Worm (Caenorhabditis elegans) whole organism, young adult: ENCODE data around the gene ajm-1.
A peak's percentile ranks its signal among the peaks of the same experiment; 100 is the strongest.

Experiments
- F23B12.7 ChIP-seq: sonication (generic microtip); optimal IDR thresholded peaks from 2 replicates; lab custom pipeline; 2017; ENCODE audit warnings: missing genetic modification characterization, mild to moderate bottlenecking, missing compliant biosample characterization, antibody characterized with exemption, moderate library complexity; ENCODE audit not compliant: insufficient read depth
- K12H6.12 ChIP-seq: fragments of 200-800 bp; sonication (Bioruptor generic); optimal IDR thresholded peaks from 2 replicates; lab custom pipeline; 2018; ENCODE audit warnings: mild to moderate bottlenecking, missing genetic modification characterization, missing compliant biosample characterization
- ama-1 ChIP-seq, 3 experiments: fragments of 150-350 bp in 1 of 3; sonication (generic microtip) in 2 of 3; optimal IDR thresholded peaks; 2 replicates each; lab custom pipeline; 2014 to 2018; ENCODE audit warnings: missing biosample characterization in 2 of 3, missing genetic modification characterization in 2 of 3, missing genetic modification reagents in 2 of 3
- aptf-3 ChIP-seq: fragments of 200-800 bp; sonication (Bioruptor generic); IDR thresholded peaks from 2 replicates; pipeline ENCODE4 v1.3.6; 2022; ENCODE audit warnings: missing genetic modification characterization, missing compliant biosample characterization
- cebp-1 ChIP-seq, 2 experiments: fragments of 200-800 bp in 1 of 2; sonication (Bioruptor generic) in 1 of 2; sonication (generic microtip) in 1 of 2; IDR thresholded peaks in 1 of 2; optimal IDR thresholded peaks in 1 of 2; 2 replicates each; pipeline versions ENCODE4 v1.3.6 to Lab custom; 2017 to 2022; ENCODE audit warnings: missing compliant biosample characterization in 2 of 2, missing genetic modification characterization in 2 of 2, mild to moderate bottlenecking in 1 of 2, missing genetic modification reagents in 1 of 2, moderate library complexity in 1 of 2
- dox-1 ChIP-seq: fragments of 200-800 bp; sonication (Bioruptor generic); IDR thresholded peaks from 2 replicates; pipeline ENCODE4 v1.3.6; 2022; ENCODE audit warnings: missing genetic modification reagents, missing genetic modification characterization, missing compliant biosample characterization
- dpff-1 ChIP-seq: sonication (generic microtip); optimal IDR thresholded peaks from 2 replicates; lab custom pipeline; 2017; ENCODE audit warnings: mild to moderate bottlenecking, missing genetic modification characterization, missing compliant biosample characterization
- lin-40 ChIP-seq: sonication (generic microtip); optimal IDR thresholded peaks from 2 replicates; lab custom pipeline; 2016; ENCODE audit warnings: missing genetic modification characterization, mild to moderate bottlenecking, missing compliant biosample characterization, missing genotype, missing genetic modification reagents
- pha-4 ChIP-seq: fragments of 150-350 bp; sonication (generic microtip); optimal IDR thresholded peaks from 2 replicates; lab custom pipeline; 2014; ENCODE audit warnings: missing biosample characterization, missing genetic modification reagents, missing genetic modification characterization
- snpc-3.4 ChIP-seq: sonication (generic microtip); optimal IDR thresholded peaks from 2 replicates; lab custom pipeline; 2017; ENCODE audit warnings: missing genetic modification characterization, mild to moderate bottlenecking, missing compliant biosample characterization, antibody characterized with exemption, moderate library complexity, missing genotype, missing genetic modification reagents

DNA sequence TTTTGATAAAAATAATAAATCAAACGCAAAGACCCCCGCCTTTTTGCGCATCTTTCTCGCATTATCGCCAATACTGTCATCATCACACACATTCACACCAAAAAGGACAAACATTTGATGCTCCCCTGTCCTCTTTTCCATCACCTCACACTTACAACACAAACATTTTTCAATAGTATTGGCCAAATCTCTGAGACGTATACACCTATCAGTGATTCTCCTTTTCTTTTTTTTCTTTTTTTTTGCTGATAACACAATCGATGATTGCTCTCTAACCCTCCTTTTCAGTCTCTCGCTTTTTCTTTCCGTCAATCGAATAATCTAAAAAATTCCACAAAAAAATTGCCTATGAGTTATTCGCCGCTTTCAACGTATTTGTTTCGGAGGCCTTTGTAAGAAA is 14.1 kb downstream of the ajm-1 start:
- no peak for TF ChIP-seq cebp-1 (GFP tag; IDR thresholded peaks at IDR 0.05; lab: Robert Waterston, UW)
- TF ChIP-seq cebp-1 (tag; optimal IDR thresholded peaks at IDR 0.05; lab: Kevin White, UChicago) = no peak
- no peak for TF ChIP-seq dpff-1 (tag; lab: Kevin White, UChicago)
- no peak for TF ChIP-seq F23B12.7 (tag; lab: Kevin White, UChicago)
- no peak for TF ChIP-seq aptf-3 (GFP tag; lab: Robert Waterston, UW)
- TF ChIP-seq dox-1 = peak; percentile 48
- no peak for TF ChIP-seq lin-40 (tag; lab: Kevin White, UChicago)
- no peak for TF ChIP-seq pha-4 (tag; lab: Kevin White, UChicago)
- TF ChIP-seq K12H6.12 (tag; lab: Kevin White, UChicago) = no peak
- no peak for TF ChIP-seq ama-1 (optimal IDR thresholded peaks at IDR 0.05; lab: Kevin White, UChicago)
- no peak for TF ChIP-seq ama-1 (GFP tag; optimal IDR thresholded peaks at IDR 0.05; lab: Kevin White, UChicago)
- no peak for TF ChIP-seq snpc-3.4
